Fruit fly (Drosophila melanogaster) whole organism, prepupa: Measurements from ENCODE around the gene lsn.

Source experiments
- Blimp-1 ChIP-seq: fragments of 200-800 bp; sonication (Bioruptor generic); optimal IDR thresholded peaks from 3 replicates; lab custom pipeline; 2017; ENCODE audit warnings: missing biosample characterization, missing genetic modification characterization, mild to moderate bottlenecking, moderate library complexity, missing genetic modification reagents
- CG10669 ChIP-seq: fragments of 200-800 bp; sonication (Bioruptor generic); optimal IDR thresholded peaks from 3 replicates; lab custom pipeline; 2018; ENCODE audit warnings: missing biosample characterization, mild to moderate bottlenecking, missing genetic modification characterization, moderate library complexity
- CG15336 ChIP-seq: fragments of 200-800 bp; sonication (Bioruptor generic); IDR thresholded peaks from 2 replicates; pipeline ENCODE4 v1.3.6; 2022; ENCODE audit warnings: missing biosample characterization, missing genetic modification characterization
- CG1621 ChIP-seq: fragments of 200-800 bp; sonication (Bioruptor generic); optimal IDR thresholded peaks from 3 replicates; lab custom pipeline; 2018; ENCODE audit warnings: missing biosample characterization, mild to moderate bottlenecking, missing genetic modification characterization
- CG16779 ChIP-seq: fragments of 200-800 bp; sonication (Bioruptor generic); optimal IDR thresholded peaks from 3 replicates; lab custom pipeline; 2017; ENCODE audit warnings: missing biosample characterization, mild to moderate bottlenecking, missing genetic modification characterization
- CG3032 ChIP-seq: fragments of 200-800 bp; optimal IDR thresholded peaks from 2 replicates; lab custom pipeline; 2019; ENCODE audit warnings: missing biosample characterization, mild to moderate bottlenecking, missing genetic modification characterization, moderate library complexity
- CG32006 ChIP-seq: fragments of 200-800 bp; sonication (Bioruptor generic); optimal IDR thresholded peaks from 3 replicates; lab custom pipeline; 2017; ENCODE audit warnings: missing biosample characterization, mild to moderate bottlenecking, missing genetic modification characterization
- CG34406 ChIP-seq: fragments of 200-800 bp; sonication (Bioruptor generic); optimal IDR thresholded peaks from 3 replicates; lab custom pipeline; 2016; ENCODE audit warnings: missing biosample characterization, missing genetic modification characterization
- CG3919 ChIP-seq: fragments of 200-800 bp; sonication (Bioruptor generic); optimal IDR thresholded peaks from 3 replicates; lab custom pipeline; 2016; ENCODE audit warnings: missing biosample characterization, missing genetic modification characterization
- CG4318 ChIP-seq: fragments of 200-800 bp; sonication (Bioruptor generic); optimal IDR thresholded peaks from 3 replicates; lab custom pipeline; 2017; ENCODE audit warnings: missing biosample characterization, mild to moderate bottlenecking, missing genetic modification characterization
- CG6163 ChIP-seq: fragments of 200-800 bp; sonication (Bioruptor generic); IDR thresholded peaks from 3 replicates; pipeline ENCODE4 v1.3.6; 2022; ENCODE audit warnings: missing biosample characterization, missing genetic modification characterization
- CG6808 ChIP-seq: fragments of 200-800 bp; sonication (Bioruptor generic); optimal IDR thresholded peaks from 3 replicates; lab custom pipeline; 2017; ENCODE audit warnings: missing biosample characterization, missing genetic modification characterization, mild to moderate bottlenecking, moderate library complexity, missing genetic modification reagents
- CG7368 ChIP-seq: fragments of 200-800 bp; sonication (Bioruptor generic); optimal IDR thresholded peaks from 3 replicates; lab custom pipeline; 2016; ENCODE audit warnings: missing biosample characterization, missing genetic modification characterization
- CG8319 ChIP-seq: fragments of 200-800 bp; sonication (Bioruptor generic); optimal IDR thresholded peaks from 3 replicates; lab custom pipeline; 2016; ENCODE audit warnings: missing biosample characterization, missing genetic modification characterization
- Eip75B ChIP-seq: fragments of 200-800 bp; sonication (Bioruptor generic); optimal IDR thresholded peaks from 3 replicates; lab custom pipeline; 2016; ENCODE audit warnings: missing biosample characterization, missing genetic modification characterization
- Eip78C ChIP-seq: fragments of 200-800 bp; sonication (Bioruptor generic); peaks from one replicate; lab custom pipeline; 2016; ENCODE audit warnings: missing biosample characterization, missing genetic modification characterization
- Eip93F ChIP-seq: fragments of 200-800 bp; sonication (Bioruptor generic); optimal IDR thresholded peaks from 2 replicates; lab custom pipeline; 2016; ENCODE audit warnings: missing biosample characterization, mild to moderate bottlenecking, missing genetic modification characterization
- Ets21C ChIP-seq: fragments of 200-800 bp; sonication (Bioruptor generic); optimal IDR thresholded peaks from 3 replicates; lab custom pipeline; 2016; ENCODE audit warnings: missing biosample characterization, missing genetic modification characterization
- Ets96B ChIP-seq: fragments of 200-800 bp; optimal IDR thresholded peaks from 2 replicates; lab custom pipeline; 2019; ENCODE audit warnings: missing biosample characterization, mild to moderate bottlenecking, missing genetic modification characterization, moderate library complexity
- Gug ChIP-seq: fragments of 200-800 bp; sonication (Bioruptor generic); IDR thresholded peaks from 2 replicates; pipeline ENCODE4 v1.3.6; 2022; ENCODE audit warnings: missing biosample characterization, missing genetic modification characterization
- Hr38 ChIP-seq: sonication (Bioruptor generic); optimal IDR thresholded peaks from 2 replicates; lab custom pipeline; 2016; ENCODE audit warnings: missing biosample characterization, missing genetic modification characterization
- Hr39 ChIP-seq: fragments of 200-800 bp; sonication (Bioruptor generic); optimal IDR thresholded peaks from 2 replicates; lab custom pipeline; 2016; ENCODE audit warnings: missing biosample characterization, missing genetic modification characterization
- Hr4 ChIP-seq: fragments of 200-800 bp; sonication (Bioruptor generic); optimal IDR thresholded peaks from 3 replicates; lab custom pipeline; 2016; ENCODE audit warnings: missing biosample characterization, missing genetic modification characterization
- Lpt ChIP-seq: fragments of 200-800 bp; sonication (Bioruptor generic); optimal IDR thresholded peaks from 3 replicates; lab custom pipeline; 2016; ENCODE audit warnings: missing biosample characterization, missing genetic modification characterization
- Met ChIP-seq: fragments of 200-800 bp; sonication (Bioruptor generic); optimal IDR thresholded peaks from 3 replicates; lab custom pipeline; 2016; ENCODE audit warnings: missing biosample characterization, missing genetic modification characterization
- OdsH ChIP-seq: fragments of 200-800 bp; sonication (Bioruptor generic); optimal IDR thresholded peaks from 3 replicates; lab custom pipeline; 2016; ENCODE audit warnings: missing biosample characterization, missing genetic modification characterization
- Smox ChIP-seq: fragments of 200-800 bp; sonication (Bioruptor generic); optimal IDR thresholded peaks from 3 replicates; lab custom pipeline; 2016; ENCODE audit warnings: missing biosample characterization, missing genetic modification characterization
- Sox102F ChIP-seq: fragments of 200-800 bp; sonication (Bioruptor generic); optimal IDR thresholded peaks from 2 replicates; lab custom pipeline; 2016; ENCODE audit warnings: missing biosample characterization, mild to moderate bottlenecking, missing genetic modification characterization
- Sox14 ChIP-seq: fragments of 200-800 bp; sonication (Bioruptor generic); optimal IDR thresholded peaks from 3 replicates; lab custom pipeline; 2016; ENCODE audit warnings: missing biosample characterization, missing genetic modification characterization
- achi ChIP-seq: fragments of 200-800 bp; sonication (Bioruptor generic); optimal IDR thresholded peaks from 3 replicates; lab custom pipeline; 2016; ENCODE audit warnings: missing biosample characterization, missing genetic modification characterization
- acj6 ChIP-seq: fragments of 200-800 bp; sonication (Bioruptor generic); optimal IDR thresholded peaks from 3 replicates; lab custom pipeline; 2016; ENCODE audit warnings: missing biosample characterization, missing genetic modification characterization
- dac ChIP-seq: fragments of 200-800 bp; sonication (Bioruptor generic); optimal IDR thresholded peaks from 2 replicates; lab custom pipeline; 2017; ENCODE audit warnings: missing biosample characterization, mild to moderate bottlenecking, missing genetic modification characterization
- dsx ChIP-seq: fragments of 200-800 bp; optimal IDR thresholded peaks from 3 replicates; lab custom pipeline; 2019; ENCODE audit warnings: missing biosample characterization, mild to moderate bottlenecking, missing genetic modification characterization, moderate library complexity; ENCODE audit not compliant: poor library complexity, severe bottlenecking
- eg ChIP-seq: fragments of 200-800 bp; sonication (Bioruptor generic); IDR thresholded peaks from 3 replicates; pipeline ENCODE4 v1.3.6; 2022; ENCODE audit warnings: missing biosample characterization, missing genetic modification characterization
- fd59A ChIP-seq: fragments of 200-800 bp; sonication (Bioruptor generic); optimal IDR thresholded peaks from 2 replicates; lab custom pipeline; 2017; ENCODE audit warnings: missing biosample characterization, mild to moderate bottlenecking, missing genetic modification characterization, missing genetic modification reagents
- lz ChIP-seq: fragments of 200-800 bp; sonication (Bioruptor generic); optimal IDR thresholded peaks from 3 replicates; lab custom pipeline; 2016; ENCODE audit warnings: missing biosample characterization, missing genetic modification characterization
- net ChIP-seq: fragments of 200-800 bp; sonication (Bioruptor generic); optimal IDR thresholded peaks from 3 replicates; lab custom pipeline; 2016; ENCODE audit warnings: missing biosample characterization, missing genetic modification characterization
- pdm3 ChIP-seq: fragments of 200-800 bp; sonication (Bioruptor generic); optimal IDR thresholded peaks from 3 replicates; lab custom pipeline; 2016; ENCODE audit warnings: missing biosample characterization, missing genetic modification characterization
- salr ChIP-seq, 2 experiments: fragments of 200-800 bp; sonication (Bioruptor generic); optimal IDR thresholded peaks; 3 replicates each; lab custom pipeline; 2016 to 2018; ENCODE audit warnings: missing biosample characterization in 2 of 2, missing genetic modification characterization in 2 of 2, mild to moderate bottlenecking in 1 of 2
- svp ChIP-seq: fragments of 200-800 bp; sonication (Bioruptor generic); peaks from one replicate; lab custom pipeline; 2016; ENCODE audit warnings: missing biosample characterization, missing genetic modification characterization
- vri ChIP-seq: fragments of 200-800 bp; sonication (Bioruptor generic); optimal IDR thresholded peaks from 3 replicates; lab custom pipeline; 2016; ENCODE audit warnings: missing biosample characterization, mild to moderate bottlenecking, missing genetic modification characterization

The lsn gene

DNA sequence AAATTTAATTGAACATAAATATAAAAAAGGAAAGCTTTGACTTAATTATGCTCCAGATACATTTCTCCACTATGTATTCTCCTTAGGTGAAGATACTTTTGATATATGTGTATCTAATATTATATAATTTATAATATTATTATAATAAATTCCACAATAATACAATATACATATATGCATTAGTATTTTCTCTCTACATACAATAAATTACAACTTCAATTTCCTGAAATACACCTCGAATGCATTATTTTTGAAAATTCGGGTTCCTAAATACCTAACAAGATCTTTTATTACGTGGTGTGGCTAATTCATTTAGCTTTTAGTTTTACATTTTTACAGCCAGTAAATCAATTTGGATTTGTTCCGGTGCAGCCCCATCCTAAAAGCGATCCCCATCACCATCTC lies 34.7 kb upstream of the lsn start (continued):
- TF ChIP-seq dsx (GFP tag; lab: Kevin White, UChicago) (peak; percentile 34), OdsH (GFP tag; lab: Kevin White, UChicago) (peak; percentile 25), acj6 (GFP tag; lab: Kevin White, UChicago) (peak; percentile 15), CG3919 (GFP tag; lab: Kevin White, UChicago) (peak; percentile 58), Sox102F (GFP tag; lab: Kevin White, UChicago) (no peak), Hr4 (GFP tag; lab: Kevin White, UChicago) (peak; percentile 56), pdm3 (peak; percentile 34), CG4318 (GFP tag; lab: Kevin White, UChicago) (peak; percentile 82), CG16779 (tag; lab: Kevin White, UChicago) (peak; percentile 25), dac (GFP tag; lab: Kevin White, UChicago) (no peak), Ets21C (GFP tag; lab: Kevin White, UChicago) (no peak), CG6163 (GFP tag; lab: Robert Waterston, UW) (no peak), CG6808 (GFP tag; lab: Kevin White, UChicago) (peak; percentile 74), eg (GFP tag; lab: Robert Waterston, UW) (peak; percentile 19; the same call in 1 of the 3 replicates), fd59A (GFP tag; lab: Kevin White, UChicago) (peak; percentile 10), svp (GFP tag; lab: Kevin White, UChicago) (no peak), Sox14 (GFP tag; lab: Kevin White, UChicago) (no peak), Blimp-1 (GFP tag; lab: Kevin White, UChicago) (no peak), Eip75B (GFP tag; lab: Kevin White, UChicago) (no peak), Eip93F (no peak)
- TF ChIP-seq, all 60 proteins: peak for 29

DNA sequence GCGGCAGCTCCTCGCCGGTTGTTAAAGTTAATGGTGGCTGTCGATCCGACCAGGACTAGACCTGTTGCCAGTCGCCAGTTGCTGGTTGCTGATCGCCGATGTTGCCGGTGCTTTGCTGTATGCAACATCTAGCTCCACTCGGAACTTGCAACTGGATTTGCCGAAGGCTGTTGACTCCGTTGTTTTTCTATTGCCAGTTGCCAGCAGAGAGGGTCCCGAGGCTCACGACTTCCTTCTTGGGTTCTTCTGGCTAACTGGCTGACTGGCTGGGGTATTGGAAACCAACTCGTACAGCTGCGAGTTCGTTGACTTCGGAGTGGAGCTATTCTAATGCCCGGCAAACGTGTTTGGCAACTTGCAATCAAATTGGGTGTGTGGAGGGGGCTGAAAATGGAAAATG lies 33.9 kb upstream of the lsn start:
- TF ChIP-seq Met (no peak), eg (GFP tag; lab: Robert Waterston, UW) (peak; percentile 6; the same call in 1 of the 3 replicates), CG32006 (GFP tag; lab: Kevin White, UChicago) (no peak), Lpt (GFP tag; lab: Kevin White, UChicago) (peak; percentile 75), CG6163 (GFP tag; lab: Robert Waterston, UW) (0 out of 3 replicates have a peak, but pooled peaks have one; percentile 10), Hr38 (no peak), CG15336 (GFP tag; lab: Robert Waterston, UW) (peak; percentile 13; the same call in 1 of the 2 replicates)

DNA sequence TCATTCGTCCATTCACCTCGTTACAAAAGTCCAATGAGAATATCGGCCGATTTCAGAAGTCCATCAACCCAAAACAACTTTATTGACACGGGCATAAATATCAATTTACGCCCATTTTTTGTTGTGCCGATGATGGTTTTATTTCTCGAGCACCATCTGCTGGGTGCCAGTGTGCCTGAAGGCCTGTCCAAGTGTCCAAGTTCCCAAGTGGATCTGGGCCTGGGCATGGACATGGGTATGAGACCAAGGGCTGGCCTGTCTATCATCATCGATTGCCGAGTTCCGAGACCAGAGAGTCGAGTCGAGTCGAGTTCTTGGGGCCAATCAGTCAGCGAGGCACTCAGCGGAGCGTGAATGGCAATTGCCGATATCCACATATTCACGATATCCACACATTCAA lies 32.8 kb upstream of the lsn start, which contains the start of gene Gr93a:
Gene Gr93a, plus strand, starts transcription at position 301 of the 400 bp plus-strand sequence.
- no peak for TF ChIP-seq svp (GFP tag; lab: Kevin White, UChicago)
- TF ChIP-seq Lpt (GFP tag; lab: Kevin White, UChicago): no peak
- no peak for TF ChIP-seq Hr39 (GFP tag; lab: Kevin White, UChicago)

DNA sequence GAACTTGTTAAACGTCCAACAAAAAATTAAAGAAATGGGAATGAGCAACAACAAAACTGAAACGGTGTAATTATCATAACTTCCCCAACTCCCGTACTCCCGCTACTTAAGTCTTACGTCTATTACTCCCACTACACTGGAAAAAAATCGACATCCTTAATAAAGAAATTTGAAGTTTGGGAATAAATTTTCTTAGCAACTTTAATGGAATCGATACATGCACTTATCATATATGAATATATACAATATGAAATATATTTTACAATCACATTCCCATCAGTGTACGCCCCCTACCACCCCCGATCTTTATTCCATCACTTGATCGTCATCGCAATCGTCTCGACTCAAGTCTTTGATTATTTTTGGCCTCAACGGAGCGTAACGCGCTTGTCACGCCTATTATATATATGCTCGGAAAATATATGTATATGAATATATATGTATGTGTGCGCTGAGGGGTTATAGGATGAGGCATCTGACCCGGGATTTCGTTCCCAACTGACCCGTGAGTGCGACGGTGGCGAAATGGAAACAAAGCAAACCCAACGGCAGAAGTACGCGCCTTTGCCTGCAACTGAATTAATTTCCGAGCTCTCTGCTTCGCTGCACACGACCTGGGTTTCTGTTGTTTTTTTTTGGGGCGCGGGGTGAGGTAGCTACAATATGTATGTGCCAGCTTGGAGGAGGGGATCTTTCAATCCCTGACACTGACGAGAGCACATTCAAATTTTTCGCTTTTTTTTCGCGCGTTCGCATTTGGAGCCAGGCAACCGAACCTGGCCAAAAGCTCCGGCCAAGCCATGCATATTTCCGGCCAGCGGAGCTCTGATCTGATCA lies 30.5 kb upstream of the lsn start:
- TF ChIP-seq CG1621 (tag; lab: Kevin White, UChicago) (no peak), pdm3 (no peak), acj6 (GFP tag; lab: Kevin White, UChicago) (peak; percentile 44), CG10669 (GFP tag; lab: Kevin White, UChicago) (no peak), Ets96B (tag; lab: Kevin White, UChicago) (peak; percentile 15), CG3919 (GFP tag; lab: Kevin White, UChicago) (no peak), achi (GFP tag; lab: Kevin White, UChicago) (peak; percentile 34), dsx (GFP tag; lab: Kevin White, UChicago) (peak; percentile 7), vri (GFP tag; lab: Kevin White, UChicago) (no peak), eg (GFP tag; lab: Robert Waterston, UW) (0 out of 3 replicates have a peak, but pooled peaks have one; percentile 9), CG7368 (GFP tag; lab: Kevin White, UChicago) (no peak), CG6163 (GFP tag; lab: Robert Waterston, UW) (no peak), lz (GFP tag; lab: Kevin White, UChicago) (peak; percentile 4), net (GFP tag; lab: Kevin White, UChicago) (no peak), Hr38 (no peak), fd59A (GFP tag; lab: Kevin White, UChicago) (no peak), Met (peak; percentile 34), CG34406 (peak; percentile 37), salr (GFP tag; optimal IDR thresholded peaks at IDR 0.05; lab: Kevin White, UChicago) (no peak), CG8319 (GFP tag; lab: Kevin White, UChicago) (no peak), svp (GFP tag; lab: Kevin White, UChicago) (peak; percentile 96), Blimp-1 (GFP tag; lab: Kevin White, UChicago) (no peak), CG15336 (GFP tag; lab: Robert Waterston, UW) (peak; percentile 30; the same call in 1 of the 2 replicates), Smox (GFP tag; lab: Kevin White, UChicago) (peak; percentile 16), Gug (no peak), CG3032 (no peak), Eip78C (GFP tag; lab: Kevin White, UChicago) (peak; percentile 72)
